Worm (Caenorhabditis elegans) whole organism, young adult: ENCODE measurements around the gene dcs-1.

ENCODE experiments used
- K11D2.4 ChIP-seq: fragments of 200-800 bp; sonication (Bioruptor generic); IDR thresholded peaks from 2 replicates; pipeline ENCODE4 v1.3.6; 2022; ENCODE audit warnings: missing genetic modification reagents, missing genetic modification characterization, missing compliant biosample characterization
- Y53F4B.3 ChIP-seq: fragments of 200-800 bp; sonication (Bioruptor generic); IDR thresholded peaks from 2 replicates; pipeline ENCODE4 v1.3.6; 2022; ENCODE audit warnings: missing genetic modification reagents, missing genetic modification characterization, missing compliant biosample characterization
- atf-7 ChIP-seq: sonication (generic microtip); optimal IDR thresholded peaks from 2 replicates; lab custom pipeline; 2017; ENCODE audit warnings: mild to moderate bottlenecking, missing genetic modification characterization, missing compliant biosample characterization
- efl-1 ChIP-seq: fragments of 150-350 bp; optimal IDR thresholded peaks from 2 replicates; lab custom pipeline; 2014; ENCODE audit warnings: missing biosample characterization, missing genetic modification reagents, missing genetic modification characterization
- him-1 ChIP-seq: sonication (generic microtip); optimal IDR thresholded peaks from 2 replicates; lab custom pipeline; 2016; ENCODE audit warnings: missing genotype, missing genetic modification reagents, missing genetic modification characterization, missing compliant biosample characterization
- mcd-1 ChIP-seq: fragments of 200-800 bp; sonication (Bioruptor generic); IDR thresholded peaks from 2 replicates; pipeline ENCODE4 v1.3.6; 2022; ENCODE audit warnings: missing genetic modification reagents, missing genetic modification characterization, missing compliant biosample characterization
- nhr-120 ChIP-seq: fragments of 200-800 bp; sonication (Bioruptor generic); IDR thresholded peaks from 2 replicates; pipeline ENCODE4 v1.3.6; 2022; ENCODE audit warnings: missing genetic modification characterization, missing compliant biosample characterization
- pbrm-1 ChIP-seq: fragments of 200-800 bp; sonication (Bioruptor generic); IDR thresholded peaks from 2 replicates; pipeline ENCODE4 v1.3.6; 2022; ENCODE audit warnings: missing genetic modification reagents, missing genetic modification characterization, missing compliant biosample characterization
- rcor-1 ChIP-seq: fragments of 200-800 bp; sonication (Bioruptor generic); IDR thresholded peaks from 2 replicates; pipeline ENCODE4 v1.3.6; 2022; ENCODE audit warnings: missing genetic modification reagents, missing genetic modification characterization, missing compliant biosample characterization

DNA sequence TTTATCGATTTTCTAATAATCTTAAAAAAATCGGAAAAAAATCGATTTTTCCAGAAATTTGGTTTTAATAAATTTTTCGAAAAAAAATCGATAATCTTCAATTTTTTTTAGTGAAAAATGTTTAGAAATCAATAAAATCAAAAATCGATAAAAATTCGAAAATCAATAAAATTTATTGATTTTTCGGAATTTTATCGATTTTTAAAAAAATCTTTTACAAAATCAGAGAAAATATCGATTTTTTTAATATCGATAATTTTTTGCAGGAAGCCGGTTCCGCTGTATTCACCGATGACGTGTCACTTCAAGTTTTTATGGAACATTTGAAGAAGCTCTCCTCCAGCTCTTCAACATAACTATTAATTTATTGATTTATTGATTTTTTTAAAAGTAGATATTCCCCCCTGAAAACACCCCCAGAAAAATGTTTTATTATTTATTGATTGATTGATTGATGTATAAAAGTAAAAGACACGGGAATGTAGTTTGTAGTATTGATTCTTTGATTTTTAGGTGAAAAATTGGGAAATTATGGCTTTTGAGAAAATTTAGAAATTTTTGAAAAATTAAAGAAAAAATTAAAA lies 14.8 kb upstream of the dcs-1 start:
- TF ChIP-seq rcor-1 (GFP tag; lab: Robert Waterston, UW) (no peak), efl-1 (GFP tag; lab: Kevin White, UChicago) (no peak), mcd-1 (GFP tag; lab: Robert Waterston, UW) (no peak), pbrm-1 (GFP tag; lab: Robert Waterston, UW) (no peak), Y53F4B.3 (GFP tag; lab: Robert Waterston, UW) (no peak), him-1 (tag; lab: Kevin White, UChicago) (no peak), atf-7 (tag; lab: Kevin White, UChicago) (no peak), nhr-120 (GFP tag; lab: Robert Waterston, UW) (no peak), K11D2.4 (GFP tag; lab: Robert Waterston, UW) (no peak)
